Worm (Caenorhabditis elegans) whole organism, L3 larva: ENCODE measurements around the gene sulp-7.

ENCODE experiments used
- aly-2 ChIP-seq: fragments of 150-350 bp; optimal IDR thresholded peaks from 2 replicates; lab custom pipeline; 2014; ENCODE audit warnings: missing biosample characterization, missing genetic modification characterization
- ama-1 ChIP-seq: fragments of 150-350 bp; optimal IDR thresholded peaks from 2 replicates; lab custom pipeline; 2018
- egl-27 ChIP-seq: sonication (generic microtip); optimal IDR thresholded peaks from 4 replicates; lab custom pipeline; 2017; ENCODE audit warnings: missing biosample characterization, missing genetic modification reagents, missing genetic modification characterization
- elt-2 ChIP-seq: sonication (generic microtip); optimal IDR thresholded peaks from 2 replicates; lab custom pipeline; 2016; ENCODE audit warnings: missing genetic modification reagents, mild to moderate bottlenecking, missing genetic modification characterization, missing compliant biosample characterization
- lin-39 ChIP-seq: fragments of 150-350 bp; optimal IDR thresholded peaks from 2 replicates; lab custom pipeline; 2018; ENCODE audit warnings: missing biosample characterization, missing genetic modification reagents, missing genetic modification characterization
- nhr-23 ChIP-seq: fragments of 150-350 bp; optimal IDR thresholded peaks from 2 replicates; lab custom pipeline; 2014; ENCODE audit warnings: missing biosample characterization, missing genetic modification reagents, missing genetic modification characterization
- nhr-76 ChIP-seq: fragments of 150-350 bp; sonication (generic microtip); optimal IDR thresholded peaks from 5 replicates; lab custom pipeline; 2014; ENCODE audit warnings: missing biosample characterization, missing genetic modification characterization
- unc-39 ChIP-seq: sonication (generic microtip); optimal IDR thresholded peaks from 4 replicates; lab custom pipeline; 2017; ENCODE audit warnings: missing biosample characterization, missing genetic modification characterization
- unc-62 ChIP-seq: fragments of 150-350 bp; sonication (generic microtip); optimal IDR thresholded peaks from 4 replicates; lab custom pipeline; 2014; ENCODE audit warnings: missing biosample characterization, missing genetic modification reagents, missing genetic modification characterization
- ztf-4 ChIP-seq: fragments of 150-350 bp; optimal IDR thresholded peaks from 2 replicates; lab custom pipeline; 2014; ENCODE audit warnings: missing biosample characterization, missing genetic modification characterization

DNA sequence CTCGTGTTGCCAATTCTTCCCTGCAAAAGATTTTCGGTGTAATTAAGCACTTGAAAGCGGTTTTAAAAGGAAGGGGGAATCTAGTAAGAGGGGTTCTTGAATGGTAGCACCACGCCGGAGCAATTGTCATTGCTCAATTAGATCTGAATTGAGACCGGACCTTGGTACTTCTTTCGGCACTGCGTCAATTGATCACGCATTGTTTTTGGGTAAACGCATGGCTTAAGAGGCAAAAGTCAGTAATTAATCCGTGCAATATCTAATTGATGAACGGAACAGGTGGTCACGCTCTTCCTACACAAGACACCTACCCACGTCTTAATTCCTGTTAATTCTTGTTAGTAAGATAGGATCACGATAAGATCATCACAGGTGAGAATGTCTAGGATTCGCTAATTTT, 43.5 kb downstream of the sulp-7 start:
- TF ChIP-seq aly-2 (tag; lab: Kevin White, UChicago), result no peak
- no peak for TF ChIP-seq ama-1 (lab: Kevin White, UChicago)
- no peak for TF ChIP-seq unc-39
- TF ChIP-seq lin-39, result no peak
- TF ChIP-seq elt-2 (tag; lab: Kevin White, UChicago), result no peak
- no peak for TF ChIP-seq egl-27 (tag; lab: Kevin White, UChicago)
- no peak for TF ChIP-seq nhr-76 (tag; lab: Kevin White, UChicago)
- no peak for TF ChIP-seq nhr-23
- TF ChIP-seq unc-62 (GFP tag; lab: Kevin White, UChicago), result no peak
- TF ChIP-seq ztf-4 (tag; lab: Kevin White, UChicago), result no peak
